Fruit fly (Drosophila melanogaster): Measurements from ENCODE around the gene SdhD.

SdhD gene

dm6 chr3R:23722680-23723372, 37.6 kb downstream of the SdhD start, which contains the start of gene CG10365 (continued):
- no peak for TF ChIP-seq Opbp (GFP tag; IDR thresholded peaks at IDR 0.05; ENCODE audit: partially characterized antibody)
- TF ChIP-seq CG13624 (GFP tag; optimal IDR thresholded peaks at IDR 0.05): no peak
- no peak for TF ChIP-seq CG15479 (GFP tag; optimal IDR thresholded peaks at IDR 0.05)
- no peak for TF ChIP-seq Neu2 (GFP tag; optimal IDR thresholded peaks at IDR 0.05; ENCODE audit: borderline replicate concordance)
- TF ChIP-seq Dbx (GFP tag; IDR thresholded peaks at IDR 0.05): peak; percentile 85
- TF ChIP-seq CG12391 (tag; optimal IDR thresholded peaks at IDR 0.05): peak; percentile 94
- TF ChIP-seq CG11696 (GFP tag; IDR thresholded peaks at IDR 0.05): peak; percentile 70
- peak; percentile 73 for TF ChIP-seq caup (GFP tag; optimal IDR thresholded peaks at IDR 0.05; ENCODE audit: severe bottlenecking)
- TF ChIP-seq zf30C (GFP tag; optimal IDR thresholded peaks at IDR 0.05): peak; percentile 59
- TF ChIP-seq Ets97D (GFP tag; optimal IDR thresholded peaks at IDR 0.05): no peak
- TF ChIP-seq CG6254 (GFP tag; optimal IDR thresholded peaks at IDR 0.05): peak; percentile 52
- TF ChIP-seq CG14860 (GFP tag; IDR thresholded peaks at IDR 0.05; ENCODE audit: partially characterized antibody): no peak
- TF ChIP-seq CG12155 (GFP tag; optimal IDR thresholded peaks at IDR 0.05): peak; percentile 76
- TF ChIP-seq CG10321 (GFP tag; IDR thresholded peaks at IDR 0.05): peak; percentile 32; the same call in 1 of the 2 replicates
- peak; percentile 59 for TF ChIP-seq dimm (GFP tag; IDR thresholded peaks at IDR 0.05)
- TF ChIP-seq CG18599 (GFP tag; optimal IDR thresholded peaks at IDR 0.05): peak; percentile 95
- no peak for TF ChIP-seq NK7.1 (GFP tag; optimal IDR thresholded peaks at IDR 0.05)
- no peak for TF ChIP-seq Rx (GFP tag; IDR thresholded peaks at IDR 0.05)
- peak; percentile 82 for TF ChIP-seq CG10979 (tag; optimal IDR thresholded peaks at IDR 0.05)
- peak; percentile 46 for TF ChIP-seq CG1603 (tag; optimal IDR thresholded peaks at IDR 0.05)
- no peak for TF ChIP-seq CG16813 (GFP tag; IDR thresholded peaks at IDR 0.05; ENCODE audit: partially characterized antibody)
- TF ChIP-seq CG7963 (GFP tag; IDR thresholded peaks at IDR 0.05; ENCODE audit: partially characterized antibody): no peak
- TF ChIP-seq vnd (GFP tag; IDR thresholded peaks at IDR 0.05; ENCODE audit: partially characterized antibody): no peak
- no peak for TF ChIP-seq ems (GFP tag; optimal IDR thresholded peaks at IDR 0.05)
- peak; percentile 68 for TF ChIP-seq al (GFP tag; IDR thresholded peaks at IDR 0.05)
- no peak for TF ChIP-seq HLH4C (GFP tag; IDR thresholded peaks at IDR 0.05; ENCODE audit: partially characterized antibody)
- no peak for TF ChIP-seq Side (GFP tag; optimal IDR thresholded peaks at IDR 0.05)
- no peak for TF ChIP-seq CTCF (GFP tag; optimal IDR thresholded peaks at IDR 0.05)
- TF ChIP-seq Tbp (GFP tag; optimal IDR thresholded peaks at IDR 0.05): no peak
- no peak for TF ChIP-seq luna (GFP tag; optimal IDR thresholded peaks at IDR 0.05)
- no peak for TF ChIP-seq vfl (GFP tag; optimal IDR thresholded peaks at IDR 0.05)
- peak; percentile 63; the same call in 1 of the 2 replicates for TF ChIP-seq CG5953 (GFP tag; IDR thresholded peaks at IDR 0.05)
- peak; percentile 89 for TF ChIP-seq Fer1 (GFP tag; optimal IDR thresholded peaks at IDR 0.05)
- TF ChIP-seq CG12299 (tag; optimal IDR thresholded peaks at IDR 0.05): peak; percentile 77
- TF ChIP-seq Dip3 (GFP tag; optimal IDR thresholded peaks at IDR 0.05): no peak
- peak in 1 of 2 experiments; percentile 46 for TF ChIP-seq crp (GFP tag; optimal IDR thresholded peaks at IDR 0.05)
- peak; percentile 91 for TF ChIP-seq gcm (GFP tag; optimal IDR thresholded peaks at IDR 0.05)
- peak; percentile 88 for TF ChIP-seq Hand (GFP tag; optimal IDR thresholded peaks at IDR 0.05)
- TF ChIP-seq gt (GFP tag; IDR thresholded peaks at IDR 0.05): no peak
- TF ChIP-seq mam (GFP tag; optimal IDR thresholded peaks at IDR 0.05): no peak
- no peak for TF ChIP-seq CG10565 (GFP tag; optimal IDR thresholded peaks at IDR 0.05)
- no peak for TF ChIP-seq cad (GFP tag; optimal IDR thresholded peaks at IDR 0.05)
- peak; percentile 26 for TF ChIP-seq dmrt11E (tag; optimal IDR thresholded peaks at IDR 0.05)
- TF ChIP-seq tio (GFP tag; optimal IDR thresholded peaks at IDR 0.05): peak; percentile 59
- peak; percentile 92 for TF ChIP-seq CG14014 (GFP tag; IDR thresholded peaks at IDR 0.05)
- no peak for TF ChIP-seq CG10959 (GFP tag; IDR thresholded peaks at IDR 0.05)
- TF ChIP-seq CG2116 (GFP tag; optimal IDR thresholded peaks at IDR 0.05): peak; percentile 56
- TF ChIP-seq CG17802 (tag; optimal IDR thresholded peaks at IDR 0.05): no peak
- TF ChIP-seq yki (optimal IDR thresholded peaks at IDR 0.05): no peak
- no peak for TF ChIP-seq dm (GFP tag; optimal IDR thresholded peaks at IDR 0.05)

Measured in whole organism, embryonic.